Fruit fly (Drosophila melanogaster) whole organism: Measurements from ENCODE around the gene Ppcs.

ENCODE experiments used
- CG8478 ChIP-seq: fragments of >200 bp; optimal IDR thresholded peaks from 2 replicates; lab custom pipeline; 2018; ENCODE audit warnings: inconsistent platforms
- Dll ChIP-seq: fragments of >200 bp; optimal IDR thresholded peaks from 2 replicates; lab custom pipeline; 2017
- EcR ChIP-seq, 2 experiments: fragments of >200 bp; optimal IDR thresholded peaks; 2 replicates each; lab custom pipeline; 2017; ENCODE audit warnings: missing biosample characterization in 2 of 2, missing genetic modification characterization in 2 of 2, missing genetic modification reagents in 2 of 2
- pan ChIP-seq: fragments of >200 bp; optimal IDR thresholded peaks from 2 replicates; lab custom pipeline; 2017
- psq ChIP-seq: fragments of >200 bp; optimal IDR thresholded peaks from 2 replicates; lab custom pipeline; 2017
- usp ChIP-seq: fragments of >200 bp; optimal IDR thresholded peaks from 2 replicates; lab custom pipeline; 2017; ENCODE audit warnings: missing biosample characterization, missing genetic modification characterization, mixed read lengths

Gene Ppcs

dm6 chr3R:19147511-19148239 is at the start of gene Ppcs:
TSS of gene Ppcs (minus strand) at chr3R:19147910.
- TF ChIP-seq psq (lab: Kevin White, UChicago): no peak
- no peak for TF ChIP-seq pan (lab: Kevin White, UChicago)
- TF ChIP-seq CG8478 (lab: Kevin White, UChicago): no peak
- TF ChIP-seq Dll: peak; percentile 94
- TF ChIP-seq usp: no peak
- no peak for TF ChIP-seq EcR (GFP tag; optimal IDR thresholded peaks at IDR 0.05; lab: Kevin White, UChicago)

DNA sequence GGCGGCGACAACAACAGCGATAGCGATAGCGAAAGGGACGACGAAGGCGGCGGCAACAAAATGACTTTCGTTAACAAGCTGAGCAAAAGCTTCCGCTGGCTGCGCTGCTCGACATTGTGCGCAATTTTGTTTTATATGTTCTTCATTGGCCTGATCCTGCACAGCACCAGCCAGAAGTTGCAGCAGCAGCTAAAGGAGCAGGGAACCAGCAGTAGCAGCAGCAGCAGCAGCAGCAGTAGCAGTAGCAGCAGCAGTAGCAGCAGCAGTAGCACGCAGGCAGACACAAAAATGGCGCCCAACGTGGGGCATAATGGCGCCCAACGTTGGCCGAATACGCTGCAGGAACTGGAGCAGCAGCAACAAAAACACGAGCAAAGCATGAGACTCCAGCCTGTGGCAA is 42.3 kb upstream of the Ppcs start:
- TF ChIP-seq EcR (GFP tag; optimal IDR thresholded peaks at IDR 0.05; lab: Kevin White, UChicago) (no peak), usp (no peak), CG8478 (lab: Kevin White, UChicago) (no peak), Dll (no peak), pan (lab: Kevin White, UChicago) (no peak), psq (lab: Kevin White, UChicago) (no peak)

DNA sequence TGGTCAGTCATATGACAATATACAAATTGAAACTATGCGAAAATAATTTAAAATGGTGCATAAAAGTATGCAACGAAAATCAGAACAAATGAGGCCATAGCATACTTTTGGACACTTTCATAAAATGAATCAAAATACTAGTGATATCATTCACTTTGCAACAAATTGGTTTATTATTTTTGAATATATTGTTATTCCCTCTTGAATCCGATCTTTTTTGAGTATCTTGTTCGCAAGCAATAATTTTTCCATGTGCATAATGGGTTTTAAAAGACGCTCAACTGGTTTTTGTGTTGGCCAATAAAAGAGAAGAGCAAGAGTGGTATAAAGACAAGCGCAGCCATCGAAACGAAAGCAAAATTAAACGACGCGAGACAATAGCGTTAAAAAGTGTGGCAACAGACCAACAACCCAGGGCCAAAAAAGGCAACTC is 40.0 kb upstream of the Ppcs start:
- no peak for TF ChIP-seq pan (lab: Kevin White, UChicago)
- no peak for TF ChIP-seq EcR (GFP tag; optimal IDR thresholded peaks at IDR 0.05; lab: Kevin White, UChicago)

DNA sequence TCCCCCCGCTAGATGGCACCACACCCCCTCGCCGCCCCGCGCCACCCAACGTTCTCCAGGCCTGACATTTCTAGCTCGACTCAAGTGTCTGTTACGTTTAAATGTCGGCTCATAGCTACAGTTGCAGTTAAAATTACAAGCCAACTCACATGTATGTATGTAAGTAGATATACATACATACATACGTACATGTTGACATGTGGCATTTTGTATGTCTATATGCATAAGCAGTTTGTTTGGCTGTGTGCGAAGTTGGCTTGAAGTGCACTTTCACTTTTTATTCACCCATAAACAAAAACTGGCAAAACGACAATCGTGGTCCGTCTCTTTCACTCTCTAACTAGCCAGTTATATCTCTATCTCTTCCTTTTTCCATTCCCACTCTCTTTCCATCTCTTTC is 35.1 kb upstream of the Ppcs start:
- TF ChIP-seq EcR (GFP tag; optimal IDR thresholded peaks at IDR 0.05; lab: Kevin White, UChicago) (no peak), psq (lab: Kevin White, UChicago) (no peak), usp (no peak), pan (lab: Kevin White, UChicago) (no peak), Dll (no peak), CG8478 (lab: Kevin White, UChicago) (no peak)

DNA sequence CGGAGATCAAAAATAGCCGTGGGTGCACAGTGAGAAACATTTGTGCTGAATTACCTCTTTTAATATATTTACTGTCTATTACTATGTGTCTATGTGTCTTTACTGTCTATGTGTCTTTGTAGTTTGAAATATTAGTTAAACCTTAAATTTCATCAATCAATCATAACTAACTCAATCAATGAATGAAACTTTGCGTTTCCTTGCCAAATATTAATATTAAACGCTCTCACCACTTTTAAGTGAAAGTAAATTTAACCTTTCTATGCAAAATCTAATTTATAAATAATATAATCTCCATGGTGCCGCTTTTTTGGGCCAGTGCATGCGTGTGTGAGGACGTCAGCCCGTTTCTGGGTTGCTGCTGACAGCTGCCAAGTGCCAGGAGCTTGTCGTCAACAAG is 33.5 kb upstream of the Ppcs start:
- TF ChIP-seq pan (lab: Kevin White, UChicago) (no peak), EcR (GFP tag; optimal IDR thresholded peaks at IDR 0.05; lab: Kevin White, UChicago) (no peak), psq (lab: Kevin White, UChicago) (no peak), usp (no peak), CG8478 (lab: Kevin White, UChicago) (no peak), Dll (no peak)

dm6 chr3R:19180263-19180893 is 32.7 kb upstream of the Ppcs start, which contains the start of the genes CG5555 and myd:
TSS of gene CG5555 (minus strand) at chr3R:19180538.
TSS of gene myd (plus strand) at chr3R:19180659.
- TF ChIP-seq psq (lab: Kevin White, UChicago): no peak
- TF ChIP-seq CG8478 (lab: Kevin White, UChicago): no peak
- TF ChIP-seq Dll: no peak
- TF ChIP-seq usp: no peak
- no peak for TF ChIP-seq EcR (GFP tag; optimal IDR thresholded peaks at IDR 0.05; lab: Kevin White, UChicago)
- TF ChIP-seq pan (lab: Kevin White, UChicago): no peak

dm6 chr3R:19176700-19177099 is 29.0 kb upstream of the Ppcs start, which contains the start of gene CG14282:
TSS of gene CG14282 (plus strand) at chr3R:19177000.
- TF ChIP-seq Dll (no peak), EcR (GFP tag; optimal IDR thresholded peaks at IDR 0.05; lab: Kevin White, UChicago) (no peak), psq (lab: Kevin White, UChicago) (no peak), usp (no peak), pan (lab: Kevin White, UChicago) (no peak), CG8478 (lab: Kevin White, UChicago) (no peak)

DNA sequence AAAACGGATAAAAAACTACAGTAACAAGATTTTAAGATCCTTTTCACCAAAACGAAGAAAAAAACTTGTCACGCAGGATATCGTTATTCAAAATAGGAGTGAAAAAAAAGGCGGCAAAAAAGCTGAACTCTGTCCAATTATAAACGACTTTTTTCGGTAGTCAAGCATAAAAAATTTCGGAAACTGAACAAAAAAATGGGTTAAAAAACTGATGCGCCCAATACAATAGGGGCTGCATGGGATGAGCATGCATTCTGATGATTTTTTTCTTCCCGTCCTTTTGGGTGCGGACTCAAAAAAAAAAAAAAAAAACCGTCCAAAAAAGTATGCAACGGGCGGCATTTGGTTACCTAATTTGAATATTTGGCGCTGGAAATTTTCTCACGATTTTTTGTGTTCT is 26.8 kb upstream of the Ppcs start:
- TF ChIP-seq Dll: no peak
- TF ChIP-seq pan (lab: Kevin White, UChicago): no peak
- no peak for TF ChIP-seq EcR (GFP tag; optimal IDR thresholded peaks at IDR 0.05; lab: Kevin White, UChicago)

- TF ChIP-seq usp (no peak), psq (lab: Kevin White, UChicago) (no peak), Dll (no peak), EcR (GFP tag; optimal IDR thresholded peaks at IDR 0.05; lab: Kevin White, UChicago) (no peak), pan (lab: Kevin White, UChicago) (no peak)
Measured at dm6 chr3R:19167521-19167920, 19.8 kb upstream of the Ppcs start.

- TF ChIP-seq Dll: no peak
- no peak for TF ChIP-seq usp
- TF ChIP-seq CG8478 (lab: Kevin White, UChicago): no peak
- no peak for TF ChIP-seq EcR (GFP tag; optimal IDR thresholded peaks at IDR 0.05; lab: Kevin White, UChicago)
- TF ChIP-seq psq (lab: Kevin White, UChicago): no peak
- no peak for TF ChIP-seq pan (lab: Kevin White, UChicago)
Measured at dm6 chr3R:19166077-19166778, 18.5 kb upstream of the Ppcs start.

DNA sequence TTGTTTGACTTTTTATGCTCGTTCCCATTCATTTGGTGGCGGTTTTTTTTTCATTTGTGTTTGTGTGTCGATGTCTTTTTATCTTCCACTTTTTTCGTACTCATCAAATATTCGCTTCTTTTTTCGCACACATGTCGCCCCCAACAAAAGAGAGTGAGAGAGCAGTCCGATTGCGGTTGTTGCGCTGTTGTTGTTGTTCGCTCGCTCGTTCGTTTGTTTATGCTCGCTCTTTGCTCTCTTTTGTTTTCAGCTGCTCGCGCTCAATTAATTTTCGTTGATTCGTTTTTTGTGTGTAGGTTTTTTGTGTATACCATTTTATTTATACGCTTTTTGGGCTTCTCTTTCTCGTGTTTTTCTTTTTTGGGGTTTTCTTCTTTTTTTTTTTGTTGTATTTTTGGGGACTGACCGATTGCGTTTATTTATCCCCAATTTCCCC is 17.9 kb upstream of the Ppcs start:
- TF ChIP-seq pan (lab: Kevin White, UChicago) (no peak), Dll (peak; percentile 80)

DNA sequence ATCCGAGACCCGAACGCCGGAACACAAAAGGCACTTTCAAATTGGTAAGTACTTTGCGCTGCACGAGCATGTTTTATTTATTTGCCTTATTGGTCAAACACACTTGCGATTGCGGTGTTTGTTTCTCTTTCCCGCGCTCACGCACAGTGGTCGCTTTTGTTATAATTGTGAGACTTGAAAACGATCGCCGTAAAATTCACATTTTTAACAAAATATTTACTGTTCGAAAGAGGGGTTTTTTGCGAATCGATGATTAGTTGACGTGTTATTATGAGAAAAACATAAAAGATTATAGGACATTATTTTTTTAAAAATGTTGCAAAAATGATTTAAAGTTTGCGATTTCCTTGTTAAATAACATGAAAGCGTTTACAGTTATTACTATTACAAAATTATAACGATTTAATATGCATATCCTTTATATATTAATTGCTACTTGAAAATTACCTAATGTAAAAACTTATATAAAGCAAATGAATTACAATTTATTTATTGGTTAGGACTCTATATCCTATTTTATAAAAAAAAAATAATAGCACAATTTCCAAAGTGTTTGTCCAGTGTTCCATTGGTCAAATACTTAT is 17.3 kb upstream of the Ppcs start:
- TF ChIP-seq Dll (no peak), psq (lab: Kevin White, UChicago) (no peak), usp (no peak), pan (lab: Kevin White, UChicago) (no peak), CG8478 (lab: Kevin White, UChicago) (no peak), EcR (GFP tag; optimal IDR thresholded peaks at IDR 0.05; lab: Kevin White, UChicago) (no peak)
